Fruit fly (Drosophila melanogaster) whole organism, wandering third instar larva: Measurements from ENCODE around the gene Kr-h1.

Experiments used
- Abd-B ChIP-seq: fragments of >200 bp; optimal IDR thresholded peaks from 2 replicates; lab custom pipeline; 2017; ENCODE audit warnings: missing biosample characterization, missing genetic modification characterization
- CG32264 ChIP-seq: fragments of 200-800 bp; sonication (Bioruptor generic); optimal IDR thresholded peaks from 2 replicates; lab custom pipeline; 2016; ENCODE audit warnings: missing biosample characterization, missing genetic modification characterization
- CG9705 ChIP-seq: fragments of 200-800 bp; sonication (Bioruptor generic); optimal IDR thresholded peaks from 2 replicates; lab custom pipeline; 2018; ENCODE audit warnings: missing biosample characterization, mild to moderate bottlenecking, missing genetic modification characterization
- CrebA ChIP-seq: fragments of 200-800 bp; sonication (Bioruptor generic); optimal IDR thresholded peaks from 2 replicates; lab custom pipeline; 2016; ENCODE audit warnings: missing biosample characterization, mild to moderate bottlenecking, missing genetic modification characterization, borderline replicate concordance
- Dfd ChIP-seq: fragments of >200 bp; optimal IDR thresholded peaks from 2 replicates; lab custom pipeline; 2017; ENCODE audit warnings: missing biosample characterization, missing genetic modification characterization
- Dif ChIP-seq: fragments of 200-275, 200-300 bp; sonication (Bioruptor generic); optimal IDR thresholded peaks from 2 replicates; lab custom pipeline; 2018; ENCODE audit warnings: missing biosample characterization, missing genetic modification characterization; ENCODE audit not compliant: partially characterized antibody
- GATAd ChIP-seq: sonication (Bioruptor generic); optimal IDR thresholded peaks from 2 replicates; lab custom pipeline; 2016; ENCODE audit warnings: missing biosample characterization, missing genetic modification characterization
- HLH106 ChIP-seq: fragments of 200-800 bp; optimal IDR thresholded peaks from 3 replicates; lab custom pipeline; 2019; ENCODE audit warnings: missing biosample characterization, mild to moderate bottlenecking, missing genetic modification characterization, moderate library complexity
- Hnf4 ChIP-seq: fragments of 200-800 bp; sonication (Bioruptor generic); optimal IDR thresholded peaks from 2 replicates; lab custom pipeline; 2016; ENCODE audit warnings: missing biosample characterization, mild to moderate bottlenecking, missing genetic modification characterization
- Hr83 ChIP-seq: fragments of 200-300 bp; sonication (Bioruptor generic); optimal IDR thresholded peaks from 2 replicates; lab custom pipeline; 2016; ENCODE audit warnings: missing biosample characterization, mild to moderate bottlenecking, missing genetic modification characterization, moderate library complexity; ENCODE audit not compliant: poor library complexity, severe bottlenecking
- Jra ChIP-seq: sonication (Bioruptor generic); optimal IDR thresholded peaks from 2 replicates; lab custom pipeline; 2016; ENCODE audit warnings: missing biosample characterization, missing genetic modification characterization
- Mio ChIP-seq: sonication (Bioruptor generic); optimal IDR thresholded peaks from 2 replicates; lab custom pipeline; 2016; ENCODE audit warnings: missing biosample characterization, missing genetic modification characterization
- Myc ChIP-seq: fragments of >200 bp; optimal IDR thresholded peaks from 2 replicates; lab custom pipeline; 2017
- OdsH ChIP-seq: fragments of 200-800 bp; sonication (Bioruptor generic); optimal IDR thresholded peaks from 2 replicates; lab custom pipeline; 2016; ENCODE audit warnings: missing biosample characterization, mild to moderate bottlenecking, missing genetic modification characterization
- Rel ChIP-seq, 2 experiments: fragments of 200-800 bp; sonication (Bioruptor generic) in 1 of 2; optimal IDR thresholded peaks; 2 replicates in 1 of 2; 3 replicates in 1 of 2; lab custom pipeline; 2016 to 2019; ENCODE audit warnings: mild to moderate bottlenecking in 2 of 2, missing biosample characterization in 2 of 2, missing genetic modification characterization in 2 of 2, moderate library complexity in 1 of 2
- Vsx2 ChIP-seq: fragments of 200-300, 225-300 bp; sonication (Bioruptor generic); optimal IDR thresholded peaks from 2 replicates; lab custom pipeline; 2018; ENCODE audit warnings: missing biosample characterization, missing genetic modification characterization; ENCODE audit not compliant: partially characterized antibody
- br ChIP-seq: fragments of 200-800 bp; sonication (Bioruptor generic); optimal IDR thresholded peaks from 2 replicates; lab custom pipeline; 2016; ENCODE audit warnings: missing biosample characterization, missing genetic modification characterization
- dl ChIP-seq, 2 experiments: fragments of 175-275, 200-275 bp in 1 of 2; fragments of 200-275 bp in 1 of 2; sonication (Bioruptor generic); optimal IDR thresholded peaks; lab custom pipeline; 2018; ENCODE audit warnings: mild to moderate bottlenecking in 2 of 2, missing biosample characterization in 2 of 2, missing genetic modification characterization in 2 of 2, moderate library complexity in 2 of 2; ENCODE audit not compliant: partially characterized antibody in 2 of 2, insufficient read depth in 1 of 2
- dmrt93B ChIP-seq: fragments of 200-800 bp; sonication (Bioruptor generic); optimal IDR thresholded peaks from 2 replicates; lab custom pipeline; 2018; ENCODE audit warnings: missing biosample characterization, mild to moderate bottlenecking, missing genetic modification characterization
- dsf ChIP-seq: sonication (Bioruptor generic); optimal IDR thresholded peaks from 2 replicates; lab custom pipeline; 2016; ENCODE audit warnings: missing biosample characterization, missing genetic modification characterization, borderline replicate concordance
- ey ChIP-seq: fragments of 200-800 bp; sonication (Bioruptor generic); optimal IDR thresholded peaks from 2 replicates; lab custom pipeline; 2016; ENCODE audit warnings: missing biosample characterization, missing genetic modification characterization
- foxo ChIP-seq, 2 experiments: fragments of 200-800 bp; sonication (Bioruptor generic); optimal IDR thresholded peaks; 2 replicates in 1 of 2; 3 replicates in 1 of 2; lab custom pipeline; 2016 to 2017; ENCODE audit warnings: missing biosample characterization in 2 of 2, missing genetic modification characterization in 2 of 2
- fru ChIP-seq: fragments of 200-800 bp; sonication (Bioruptor generic); optimal IDR thresholded peaks from 3 replicates; lab custom pipeline; 2016; ENCODE audit warnings: missing biosample characterization, mild to moderate bottlenecking, missing genetic modification characterization
- h ChIP-seq: fragments of 200-800 bp; sonication (Bioruptor generic); optimal IDR thresholded peaks from 3 replicates; lab custom pipeline; 2016; ENCODE audit warnings: missing biosample characterization, mild to moderate bottlenecking, missing genetic modification characterization
- jim ChIP-seq: fragments of 175-275, 200-325 bp; sonication (Bioruptor generic); optimal IDR thresholded peaks from 2 replicates; lab custom pipeline; 2016; ENCODE audit warnings: missing biosample characterization, mild to moderate bottlenecking, missing genetic modification characterization
- lola ChIP-seq: fragments of >200 bp; optimal IDR thresholded peaks from 2 replicates; lab custom pipeline; 2017; ENCODE audit warnings: missing biosample characterization, missing genetic modification characterization
- pan ChIP-seq: fragments of >200 bp; optimal IDR thresholded peaks from 2 replicates; lab custom pipeline; 2017
- psq ChIP-seq: fragments of 200-800 bp; sonication (Bioruptor generic); optimal IDR thresholded peaks from 3 replicates; lab custom pipeline; 2017; ENCODE audit warnings: missing biosample characterization, mild to moderate bottlenecking, missing genetic modification characterization, moderate library complexity
- rgr ChIP-seq: fragments of 200-800 bp; sonication (Bioruptor generic); optimal IDR thresholded peaks from 3 replicates; lab custom pipeline; 2016; ENCODE audit warnings: missing biosample characterization, mild to moderate bottlenecking, missing genetic modification characterization
- tai ChIP-seq: sonication (Bioruptor generic); optimal IDR thresholded peaks from 2 replicates; lab custom pipeline; 2016; ENCODE audit warnings: missing biosample characterization, missing genetic modification characterization
- usp ChIP-seq: fragments of >200 bp; optimal IDR thresholded peaks from 2 replicates; lab custom pipeline; 2017; ENCODE audit warnings: missing biosample characterization, missing genetic modification characterization
- woc ChIP-seq: sonication (Bioruptor generic); optimal IDR thresholded peaks from 2 replicates; lab custom pipeline; 2016; ENCODE audit warnings: missing biosample characterization, mild to moderate bottlenecking, missing genetic modification characterization

Gene Kr-h1

dm6 chr2L:6124815-6125214 lies 42.4 kb downstream of the Kr-h1 start, which contains the start of gene Arpc4:
Arpc4 (plus strand) TSS chr2L:6125132.
- TF ChIP-seq jim (GFP tag; lab: Kevin White, UChicago) (no peak), foxo (GFP tag; optimal IDR thresholded peaks at IDR 0.05; lab: Kevin White, UChicago) (peak in 1 of 2 experiments; percentile 56), fru (GFP tag; lab: Kevin White, UChicago) (peak; percentile 46), pan (lab: Kevin White, UChicago) (no peak), psq (GFP tag; lab: Kevin White, UChicago) (peak; percentile 29), ey (GFP tag; lab: Kevin White, UChicago) (peak; percentile 43), Abd-B (GFP tag; lab: Kevin White, UChicago) (no peak), Hnf4 (GFP tag; lab: Kevin White, UChicago) (no peak), br (GFP tag; lab: Kevin White, UChicago) (no peak), Rel (GFP tag; optimal IDR thresholded peaks at IDR 0.05; lab: Kevin White, UChicago) (no peak), Rel (tag; optimal IDR thresholded peaks at IDR 0.05; lab: Kevin White, UChicago) (no peak), tai (GFP tag; lab: Kevin White, UChicago) (no peak), Dfd (GFP tag; lab: Kevin White, UChicago) (no peak), lola (no peak), woc (no peak), h (GFP tag; lab: Kevin White, UChicago) (peak; percentile 52), OdsH (GFP tag; lab: Kevin White, UChicago) (peak; percentile 10), CG9705 (GFP tag; lab: Kevin White, UChicago) (no peak), dsf (GFP tag; lab: Kevin White, UChicago) (no peak), dmrt93B (GFP tag; lab: Kevin White, UChicago) (no peak), dl (GFP tag; optimal IDR thresholded peaks at IDR 0.05; lab: Kevin White, UChicago; ENCODE audit: insufficient read depth in 1 of 2, partially characterized antibody in 2 of 2) (no peak), usp (GFP tag; lab: Kevin White, UChicago) (no peak), Dif (GFP tag; lab: Kevin White, UChicago) (no peak), rgr (GFP tag; lab: Kevin White, UChicago) (no peak), CG32264 (GFP tag; lab: Kevin White, UChicago) (no peak), CrebA (GFP tag; lab: Kevin White, UChicago) (no peak), Vsx2 (GFP tag; lab: Kevin White, UChicago) (no peak)

dm6 chr2L:6127478-6127877 lies 45.1 kb downstream of the Kr-h1 start, which contains the start of gene WDR79:
WDR79 (minus strand) TSS chr2L:6127775.
- TF ChIP-seq rgr (GFP tag; lab: Kevin White, UChicago) (peak; percentile 10), CrebA (GFP tag; lab: Kevin White, UChicago) (no peak)

- TF ChIP-seq fru (GFP tag; lab: Kevin White, UChicago) (no peak), usp (GFP tag; lab: Kevin White, UChicago) (no peak), Myc (lab: Kevin White, UChicago) (no peak), ey (GFP tag; lab: Kevin White, UChicago) (no peak), foxo (GFP tag; optimal IDR thresholded peaks at IDR 0.05; lab: Kevin White, UChicago) (no peak), Jra (GFP tag; lab: Kevin White, UChicago) (no peak)
Measured at dm6 chr2L:6130522-6131073, 48.2 kb downstream of the Kr-h1 start, which contains the start of the genes B9d2, tctn and CG9222. B9d2 (minus strand) TSS chr2L:6130651. tctn (minus strand) TSS chr2L:6130651. CG9222 (plus strand) TSS chr2L:6131023.

- TF ChIP-seq Jra (GFP tag; lab: Kevin White, UChicago) (no peak), br (GFP tag; lab: Kevin White, UChicago) (no peak), dl (GFP tag; optimal IDR thresholded peaks at IDR 0.05; lab: Kevin White, UChicago; ENCODE audit: insufficient read depth in 1 of 2, partially characterized antibody in 2 of 2) (no peak), GATAd (GFP tag; lab: Kevin White, UChicago) (no peak), Myc (lab: Kevin White, UChicago) (no peak), ey (GFP tag; lab: Kevin White, UChicago) (no peak), Dfd (GFP tag; lab: Kevin White, UChicago) (no peak), Rel (GFP tag; optimal IDR thresholded peaks at IDR 0.05; lab: Kevin White, UChicago) (no peak), Rel (tag; optimal IDR thresholded peaks at IDR 0.05; lab: Kevin White, UChicago) (no peak), Hr83 (GFP tag; lab: Kevin White, UChicago) (no peak), HLH106 (no peak), Mio (GFP tag; lab: Kevin White, UChicago) (no peak), lola (no peak)
Measured at dm6 chr2L:6139082-6139481, 56.7 kb downstream of the Kr-h1 start, which contains the start of gene CG13991. CG13991 (plus strand) TSS chr2L:6139382.
